Fruit fly (Drosophila melanogaster): ENCODE measurements around the gene CG2975.

CG2975 gene

dm6 chr2L:2839850-2840249 lies at the start of gene CG2975:
Gene CG2975 (plus strand): TSS chr2L:2840124.
- TF ChIP-seq HLH106 (tag; optimal IDR thresholded peaks at IDR 0.05) (no peak), sv (GFP tag; optimal IDR thresholded peaks at IDR 0.05) (no peak), h (GFP tag; optimal IDR thresholded peaks at IDR 0.05) (no peak), Rel (GFP tag; optimal IDR thresholded peaks at IDR 0.05) (no peak), Rel (tag; optimal IDR thresholded peaks at IDR 0.05) (no peak), usp (GFP tag; optimal IDR thresholded peaks at IDR 0.05) (no peak), CG9705 (GFP tag; optimal IDR thresholded peaks at IDR 0.05) (no peak), N (GFP tag; optimal IDR thresholded peaks at IDR 0.05) (no peak), tai (GFP tag; optimal IDR thresholded peaks at IDR 0.05) (no peak), Mio (GFP tag; optimal IDR thresholded peaks at IDR 0.05) (no peak), CG32264 (GFP tag; optimal IDR thresholded peaks at IDR 0.05) (no peak), lola (GFP tag; optimal IDR thresholded peaks at IDR 0.05) (no peak), Hnf4 (GFP tag; optimal IDR thresholded peaks at IDR 0.05) (no peak), rgr (GFP tag; optimal IDR thresholded peaks at IDR 0.05) (no peak), woc (GFP tag; optimal IDR thresholded peaks at IDR 0.05) (no peak), fru (GFP tag; optimal IDR thresholded peaks at IDR 0.05) (no peak)

dm6 chr2L:2797186-2797585 lies 42.7 kb upstream of the CG2975 start:
- no peak for TF ChIP-seq OdsH (GFP tag; optimal IDR thresholded peaks at IDR 0.05)
- no peak for TF ChIP-seq brk (GFP tag; optimal IDR thresholded peaks at IDR 0.05)
- no peak for TF ChIP-seq psq (GFP tag; optimal IDR thresholded peaks at IDR 0.05)
- no peak for TF ChIP-seq dl (GFP tag; optimal IDR thresholded peaks at IDR 0.05; ENCODE audit: insufficient read depth in 1 of 2, partially characterized antibody in 2 of 2)
- TF ChIP-seq CrebA (GFP tag; optimal IDR thresholded peaks at IDR 0.05; ENCODE audit: borderline replicate concordance), result no peak
- TF ChIP-seq Sp1 (GFP tag; optimal IDR thresholded peaks at IDR 0.05), result no peak
- no peak for TF ChIP-seq Hnf4 (GFP tag; optimal IDR thresholded peaks at IDR 0.05)
- no peak for TF ChIP-seq ey (GFP tag; optimal IDR thresholded peaks at IDR 0.05)
- TF ChIP-seq CG9705 (GFP tag; optimal IDR thresholded peaks at IDR 0.05), result no peak
- no peak for TF ChIP-seq tai (GFP tag; optimal IDR thresholded peaks at IDR 0.05)
- TF ChIP-seq sv (GFP tag; optimal IDR thresholded peaks at IDR 0.05), result no peak
- TF ChIP-seq dmrt93B (GFP tag; optimal IDR thresholded peaks at IDR 0.05), result no peak

dm6 chr2L:2799909-2800478 lies 39.9 kb upstream of the CG2975 start, which contains the start of gene Syt1:
Gene Syt1 (minus strand): TSS chr2L:2799979.
- TF ChIP-seq br (GFP tag; optimal IDR thresholded peaks at IDR 0.05) (no peak), Abd-B (GFP tag; optimal IDR thresholded peaks at IDR 0.05) (no peak), ey (GFP tag; optimal IDR thresholded peaks at IDR 0.05) (no peak), Hr78 (GFP tag; optimal IDR thresholded peaks at IDR 0.05) (no peak), foxo (GFP tag; optimal IDR thresholded peaks at IDR 0.05) (no peak), h (GFP tag; optimal IDR thresholded peaks at IDR 0.05) (no peak), HLH106 (tag; optimal IDR thresholded peaks at IDR 0.05) (no peak), dsf (GFP tag; optimal IDR thresholded peaks at IDR 0.05; ENCODE audit: borderline replicate concordance) (no peak)

DNA sequence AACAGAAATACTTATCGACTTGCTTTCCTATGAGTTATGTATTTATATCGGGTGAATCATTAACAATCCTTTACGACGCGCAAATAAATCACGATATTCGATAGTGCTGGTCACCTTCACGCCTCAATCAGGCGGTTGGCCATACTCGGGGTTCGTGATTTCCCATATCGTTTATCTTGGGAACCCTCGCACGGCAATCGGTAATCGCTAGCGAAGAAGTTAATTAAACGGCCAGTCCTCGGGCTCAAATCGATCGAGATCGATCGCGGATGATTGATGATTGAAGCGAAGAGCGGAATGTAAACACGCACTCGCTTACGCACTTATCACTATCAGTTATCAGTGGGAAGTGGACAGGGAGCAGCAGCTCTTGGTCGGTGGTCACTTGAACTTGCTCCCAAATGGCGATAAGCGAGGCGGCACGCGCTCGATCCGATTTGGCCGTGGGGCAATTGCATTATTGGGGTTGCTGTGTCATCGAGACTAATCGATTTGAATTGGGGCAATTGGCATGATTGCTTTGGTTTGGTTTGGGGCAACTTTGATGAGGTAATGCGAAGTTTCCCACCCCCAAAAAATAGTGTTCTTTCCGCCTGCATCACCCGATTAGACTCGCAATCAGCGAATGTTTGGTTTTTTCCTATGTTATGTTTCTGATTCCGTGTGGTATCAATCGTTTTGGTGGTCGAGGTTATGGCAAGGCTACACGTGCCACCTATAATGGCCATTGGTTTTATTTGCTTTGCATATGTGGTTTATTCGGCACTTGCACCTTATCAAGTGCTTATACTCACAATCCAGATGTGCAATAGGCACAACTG lies 38.8 kb upstream of the CG2975 start:
- peak; percentile 28 for TF ChIP-seq h (GFP tag; optimal IDR thresholded peaks at IDR 0.05)
- no peak for TF ChIP-seq Rel (GFP tag; optimal IDR thresholded peaks at IDR 0.05)
- TF ChIP-seq Rel (tag; optimal IDR thresholded peaks at IDR 0.05), result no peak
- TF ChIP-seq foxo (GFP tag; optimal IDR thresholded peaks at IDR 0.05), result no peak
- no peak for TF ChIP-seq N (GFP tag; optimal IDR thresholded peaks at IDR 0.05)
- no peak for TF ChIP-seq psq (GFP tag; optimal IDR thresholded peaks at IDR 0.05)
- no peak for TF ChIP-seq OdsH (GFP tag; optimal IDR thresholded peaks at IDR 0.05)

DNA sequence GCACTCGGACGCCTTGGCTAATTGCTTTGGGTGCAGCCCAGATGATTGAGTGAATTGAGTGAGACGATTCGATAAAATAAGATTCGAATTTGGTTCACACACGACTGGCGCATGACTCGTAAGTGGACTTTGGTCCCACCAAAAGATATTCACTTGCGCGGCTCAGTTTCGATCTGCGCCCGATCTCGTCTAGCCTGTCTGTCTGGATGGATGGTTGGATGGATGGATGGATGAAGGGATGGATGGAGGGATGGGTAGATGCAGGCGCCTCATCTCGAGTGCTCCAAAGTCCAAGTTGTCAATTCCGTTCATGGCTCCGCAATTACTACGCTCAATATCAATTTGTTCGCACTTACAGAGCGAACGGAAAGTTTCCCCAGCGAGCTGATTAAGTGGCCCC lies 37.4 kb upstream of the CG2975 start:
- no peak for TF ChIP-seq dmrt93B (GFP tag; optimal IDR thresholded peaks at IDR 0.05)
- TF ChIP-seq pan (optimal IDR thresholded peaks at IDR 0.05), result no peak
- TF ChIP-seq Dfd (GFP tag; optimal IDR thresholded peaks at IDR 0.05), result no peak
- no peak for TF ChIP-seq jim (GFP tag; optimal IDR thresholded peaks at IDR 0.05)
- no peak for TF ChIP-seq Hr83 (GFP tag; optimal IDR thresholded peaks at IDR 0.05; ENCODE audit: poor library complexity, severe bottlenecking)
- no peak for TF ChIP-seq rgr (GFP tag; optimal IDR thresholded peaks at IDR 0.05)
- no peak for TF ChIP-seq h (GFP tag; optimal IDR thresholded peaks at IDR 0.05)
- no peak for TF ChIP-seq psq (GFP tag; optimal IDR thresholded peaks at IDR 0.05)
- TF ChIP-seq CrebA (GFP tag; optimal IDR thresholded peaks at IDR 0.05; ENCODE audit: borderline replicate concordance), result no peak
- TF ChIP-seq woc (GFP tag; optimal IDR thresholded peaks at IDR 0.05), result no peak
- no peak for TF ChIP-seq br (GFP tag; optimal IDR thresholded peaks at IDR 0.05)
- no peak for TF ChIP-seq Jra (GFP tag; optimal IDR thresholded peaks at IDR 0.05)
- TF ChIP-seq Myc (optimal IDR thresholded peaks at IDR 0.05), result no peak

Data from whole organism, wandering third instar larva.